Fruit fly (Drosophila melanogaster): ENCODE data around the gene e.

Gene e

DNA sequence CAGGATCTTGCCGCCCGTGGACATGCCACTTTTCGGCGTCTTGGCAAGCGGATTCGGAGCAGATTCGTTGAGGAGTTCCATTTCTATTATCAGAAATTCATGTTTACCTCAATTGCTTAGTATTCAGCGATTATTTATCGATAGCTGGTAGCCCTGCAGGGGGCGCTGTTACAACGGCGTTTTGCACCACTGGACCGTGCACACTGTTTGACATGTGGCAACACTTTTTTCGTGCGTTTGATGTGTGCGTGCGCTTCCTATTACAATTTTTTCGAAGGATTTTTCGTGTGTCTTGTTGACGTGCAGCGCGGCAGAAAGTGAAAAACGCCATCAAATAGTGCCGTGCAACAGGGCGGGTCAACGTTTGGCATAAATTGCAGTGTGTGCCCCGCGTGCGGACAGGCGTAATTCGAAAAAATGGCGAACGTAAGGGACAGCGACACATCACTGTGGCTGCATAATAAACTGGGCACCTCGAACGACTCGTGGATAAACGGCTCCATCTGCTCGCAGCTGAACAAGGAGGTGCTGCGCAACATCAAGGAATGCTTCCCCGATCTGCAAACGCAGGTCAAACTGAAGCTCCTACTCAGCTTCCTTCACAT is 13.4 kb downstream of the e start, which contains the start of the genes CG3337 and Nelf-A:
CG3337 (minus strand) TSS at position 132 of the 605 bp plus-strand sequence.
Nelf-A (plus strand) TSS at position 252 of the 605 bp plus-strand sequence.
- TF ChIP-seq CG11617 (GFP tag; optimal IDR thresholded peaks at IDR 0.05) (peak; percentile 17), Mnt (GFP tag; optimal IDR thresholded peaks at IDR 0.05) (peak; percentile 89), toe (GFP tag; optimal IDR thresholded peaks at IDR 0.05) (no peak), CG5204 (GFP tag; optimal IDR thresholded peaks at IDR 0.05) (no peak), CG33017 (tag; optimal IDR thresholded peaks at IDR 0.05) (no peak), CG7045 (GFP tag; optimal IDR thresholded peaks at IDR 0.05) (peak; percentile 18), kay (GFP tag; ENCODE audit: borderline replicate concordance) (no peak), CG1620 (GFP tag; optimal IDR thresholded peaks at IDR 0.05) (peak; percentile 90), pad (GFP tag; optimal IDR thresholded peaks at IDR 0.05) (peak; percentile 74), Clk (GFP tag; optimal IDR thresholded peaks at IDR 0.05) (peak; percentile 59), CG7101 (tag; optimal IDR thresholded peaks at IDR 0.05) (peak; percentile 50), bab1 (GFP tag; optimal IDR thresholded peaks at IDR 0.05) (peak; percentile 68), Hr96 (GFP tag; optimal IDR thresholded peaks at IDR 0.05) (no peak), CG12768 (GFP tag; optimal IDR thresholded peaks at IDR 0.05) (peak; percentile 40), tj (GFP tag; optimal IDR thresholded peaks at IDR 0.05) (peak; percentile 9), cic (GFP tag; optimal IDR thresholded peaks at IDR 0.05) (peak; percentile 68), ovo (GFP tag; optimal IDR thresholded peaks at IDR 0.05) (peak; percentile 75), CG14711 (tag; optimal IDR thresholded peaks at IDR 0.05) (peak; percentile 64), cnc (optimal IDR thresholded peaks at IDR 0.05) (no peak), Crg-1 (GFP tag; optimal IDR thresholded peaks at IDR 0.05) (peak; percentile 87)

DNA sequence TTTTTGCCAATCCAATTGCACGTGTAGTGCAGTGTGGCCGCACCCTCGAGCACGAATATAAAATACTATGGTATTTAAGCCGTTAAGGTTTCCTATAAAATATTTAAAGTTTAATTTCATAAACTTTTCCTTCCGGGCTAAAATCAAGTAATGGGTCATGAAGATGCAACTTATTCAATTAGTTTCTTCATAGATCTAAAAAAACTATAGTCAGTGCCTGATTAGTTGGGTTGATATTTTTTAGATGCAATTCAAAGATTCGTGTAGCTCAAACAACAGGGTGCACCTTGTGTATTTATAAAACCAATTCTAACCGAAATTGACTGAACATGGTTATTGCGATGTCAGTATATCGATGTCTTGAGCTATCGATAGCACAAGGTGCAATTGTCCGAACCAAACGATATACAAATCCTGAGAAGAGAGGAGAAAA is 18.2 kb downstream of the e start, which contains the start of the genes Smyd5 and Oga:
Smyd5 (minus strand) TSS at position 59 of the 433 bp plus-strand sequence.
Oga (plus strand) TSS at position 345 of the 433 bp plus-strand sequence.
- TF ChIP-seq CG11617 (GFP tag; optimal IDR thresholded peaks at IDR 0.05) (peak; percentile 45), bab1 (GFP tag; optimal IDR thresholded peaks at IDR 0.05) (peak; percentile 50), Mnt (GFP tag; optimal IDR thresholded peaks at IDR 0.05) (peak; percentile 99), kay (GFP tag; ENCODE audit: borderline replicate concordance) (no peak), CG7101 (tag; optimal IDR thresholded peaks at IDR 0.05) (peak; percentile 8), ovo (GFP tag; optimal IDR thresholded peaks at IDR 0.05) (no peak), Crg-1 (GFP tag; optimal IDR thresholded peaks at IDR 0.05) (peak; percentile 64), tj (GFP tag; optimal IDR thresholded peaks at IDR 0.05) (no peak), Hr96 (GFP tag; optimal IDR thresholded peaks at IDR 0.05) (no peak), CG14711 (tag; optimal IDR thresholded peaks at IDR 0.05) (no peak), CG1620 (GFP tag; optimal IDR thresholded peaks at IDR 0.05) (peak; percentile 48)

DNA sequence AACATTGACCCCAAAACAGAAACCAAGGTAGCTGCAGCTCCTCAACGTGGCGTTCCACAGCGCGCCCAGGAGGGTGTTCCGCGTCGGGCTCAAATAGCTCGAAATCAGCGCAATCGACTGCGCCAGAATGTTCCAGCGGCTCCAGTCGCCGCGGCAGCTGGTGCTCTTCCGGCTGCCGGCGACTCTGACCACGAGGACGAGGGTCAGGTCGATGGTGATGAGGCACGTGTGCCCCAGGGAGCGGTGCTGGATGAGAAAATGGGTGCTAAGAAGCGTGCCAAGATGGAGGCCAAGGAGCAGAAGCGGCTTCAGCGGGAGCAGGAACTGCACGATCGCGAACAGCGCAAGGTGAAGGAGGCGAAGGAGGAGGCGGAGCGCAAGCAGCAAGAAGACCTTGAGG is 21.7 kb downstream of the e start:
- TF ChIP-seq CG14711 (tag; optimal IDR thresholded peaks at IDR 0.05) (no peak), cic (GFP tag; optimal IDR thresholded peaks at IDR 0.05) (no peak), cnc (optimal IDR thresholded peaks at IDR 0.05) (no peak), CG5204 (GFP tag; optimal IDR thresholded peaks at IDR 0.05) (no peak), toe (GFP tag; optimal IDR thresholded peaks at IDR 0.05) (no peak)

DNA sequence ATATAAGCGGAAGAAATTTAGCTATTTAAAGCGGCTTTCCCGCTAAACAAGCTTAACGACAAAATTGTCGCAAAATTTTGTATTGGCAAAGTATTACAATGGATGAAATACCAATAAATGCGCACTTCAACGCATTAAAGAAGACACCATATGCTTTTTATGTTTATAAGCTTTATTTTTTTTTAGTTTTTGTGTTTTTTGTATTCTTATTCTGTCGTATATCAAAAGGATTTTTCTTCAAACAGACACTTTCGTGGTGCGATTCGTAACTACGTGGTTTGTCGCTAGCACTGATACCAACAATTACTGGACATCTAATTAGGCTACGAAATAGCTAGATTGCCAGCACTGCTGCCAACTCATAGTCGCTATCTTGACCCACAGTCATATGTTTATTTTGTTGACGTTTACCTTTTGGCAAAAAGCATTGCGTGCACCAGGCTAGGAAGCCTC is 22.3 kb downstream of the e start, which contains the start of gene Ddrgk1:
Ddrgk1 (plus strand) TSS at position 387 of the 453 bp plus-strand sequence.
- TF ChIP-seq ovo (GFP tag; optimal IDR thresholded peaks at IDR 0.05): peak; percentile 3
- no peak for TF ChIP-seq CG1620 (GFP tag; optimal IDR thresholded peaks at IDR 0.05)
- no peak for TF ChIP-seq kay (GFP tag; ENCODE audit: borderline replicate concordance)
- TF ChIP-seq Clk (GFP tag; optimal IDR thresholded peaks at IDR 0.05): no peak
- TF ChIP-seq cic (GFP tag; optimal IDR thresholded peaks at IDR 0.05): no peak
- TF ChIP-seq CG33017 (tag; optimal IDR thresholded peaks at IDR 0.05): no peak
- no peak for TF ChIP-seq Hr96 (GFP tag; optimal IDR thresholded peaks at IDR 0.05)
- TF ChIP-seq pad (GFP tag; optimal IDR thresholded peaks at IDR 0.05): no peak
- peak; percentile 63 for TF ChIP-seq tj (GFP tag; optimal IDR thresholded peaks at IDR 0.05)
- TF ChIP-seq CG5204 (GFP tag; optimal IDR thresholded peaks at IDR 0.05): no peak
- TF ChIP-seq Crg-1 (GFP tag; optimal IDR thresholded peaks at IDR 0.05): no peak
- no peak for TF ChIP-seq CG12768 (GFP tag; optimal IDR thresholded peaks at IDR 0.05)
- TF ChIP-seq CG11617 (GFP tag; optimal IDR thresholded peaks at IDR 0.05): no peak
- peak; percentile 18 for TF ChIP-seq Mnt (GFP tag; optimal IDR thresholded peaks at IDR 0.05)

DNA sequence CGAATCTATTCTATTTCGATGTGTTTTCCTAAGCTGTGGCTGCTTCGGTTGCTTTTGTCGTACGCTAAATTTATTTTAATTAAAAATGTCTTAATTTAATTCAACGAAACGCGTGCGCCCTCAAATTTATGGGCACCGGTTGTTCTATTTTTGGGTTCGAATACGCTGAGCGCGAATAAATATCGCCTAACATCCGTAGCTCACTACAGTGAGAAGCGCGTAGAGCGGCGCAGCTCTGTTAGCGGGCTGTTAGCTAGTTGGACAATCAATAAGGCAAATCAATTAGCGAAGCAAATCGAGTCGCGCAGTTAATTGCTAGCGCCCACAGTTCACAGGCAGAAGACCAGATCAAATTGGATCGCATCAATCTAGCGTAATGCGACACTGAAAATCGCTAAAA is 26.9 kb downstream of the e start:
- TF ChIP-seq cnc (optimal IDR thresholded peaks at IDR 0.05): no peak
- no peak for TF ChIP-seq CG1620 (GFP tag; optimal IDR thresholded peaks at IDR 0.05)

DNA sequence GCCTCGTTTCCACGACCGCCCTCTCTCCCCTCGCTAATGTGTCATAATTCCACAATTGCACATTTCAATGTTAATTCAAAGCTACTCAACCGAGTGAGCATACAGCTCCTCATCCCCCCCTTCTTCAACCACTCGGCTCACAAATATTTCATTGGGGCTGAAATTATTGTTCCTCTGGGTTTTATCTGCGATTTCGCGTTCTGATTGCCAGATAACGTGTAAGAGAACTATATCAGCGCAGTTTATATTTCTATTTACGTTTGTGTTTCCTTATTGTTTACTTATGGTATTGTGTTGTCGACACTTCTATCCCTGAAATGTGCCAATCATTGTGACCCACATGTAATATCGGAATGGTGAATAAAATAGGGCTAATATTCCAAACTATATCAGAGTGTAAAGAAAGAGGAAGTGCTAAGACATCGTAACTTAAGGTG is 30.2 kb downstream of the e start:
- TF ChIP-seq cic (GFP tag; optimal IDR thresholded peaks at IDR 0.05): peak; percentile 99
- no peak for TF ChIP-seq CG7045 (GFP tag; optimal IDR thresholded peaks at IDR 0.05)
- TF ChIP-seq Mnt (GFP tag; optimal IDR thresholded peaks at IDR 0.05): peak; percentile 68
- TF ChIP-seq ovo (GFP tag; optimal IDR thresholded peaks at IDR 0.05): peak; percentile 30
- TF ChIP-seq CG7101 (tag; optimal IDR thresholded peaks at IDR 0.05): peak; percentile 6
- peak; percentile 18 for TF ChIP-seq CG11617 (GFP tag; optimal IDR thresholded peaks at IDR 0.05)
- TF ChIP-seq kay (GFP tag; ENCODE audit: borderline replicate concordance): peak; percentile 90
- peak; percentile 40 for TF ChIP-seq CG33017 (tag; optimal IDR thresholded peaks at IDR 0.05)
- no peak for TF ChIP-seq toe (GFP tag; optimal IDR thresholded peaks at IDR 0.05)
- TF ChIP-seq cnc (optimal IDR thresholded peaks at IDR 0.05): peak in 1 of 2 experiments; percentile 88
- no peak for TF ChIP-seq pad (GFP tag; optimal IDR thresholded peaks at IDR 0.05)
- peak; percentile 39 for TF ChIP-seq Crg-1 (GFP tag; optimal IDR thresholded peaks at IDR 0.05)
- TF ChIP-seq CG12768 (GFP tag; optimal IDR thresholded peaks at IDR 0.05): peak; percentile 82
